Worm (Caenorhabditis elegans) whole organism, L1 larva: Measurements from ENCODE around the gene spr-3.
A peak's percentile ranks its signal among the peaks of the same experiment; 100 is the strongest.

Source experiments
- C04F5.9 ChIP-seq: sonication (generic microtip); optimal IDR thresholded peaks from 2 replicates; lab custom pipeline; 2016; ENCODE audit warnings: missing genetic modification characterization, missing compliant biosample characterization
- F16B12.6 ChIP-seq: fragments of 150-350 bp; optimal IDR thresholded peaks from 2 replicates; lab custom pipeline; 2014; ENCODE audit warnings: missing biosample characterization, missing genetic modification characterization
- aha-1 ChIP-seq: fragments of 150-350 bp; optimal IDR thresholded peaks from 2 replicates; lab custom pipeline; 2014; ENCODE audit warnings: missing biosample characterization, missing genetic modification characterization
- blmp-1 ChIP-seq: fragments of 150-350 bp; optimal IDR thresholded peaks from 2 replicates; lab custom pipeline; 2014; ENCODE audit warnings: missing biosample characterization, missing genetic modification characterization
- ceh-63 ChIP-seq: fragments of 200-800 bp; sonication (Bioruptor generic); optimal IDR thresholded peaks from 2 replicates; lab custom pipeline; 2018; ENCODE audit warnings: mild to moderate bottlenecking, missing genetic modification characterization, missing compliant biosample characterization
- ceh-88 ChIP-seq: fragments of 200-800 bp; sonication (Bioruptor generic); IDR thresholded peaks from 2 replicates; pipeline ENCODE4 v1.3.6; 2022; ENCODE audit warnings: missing genetic modification characterization, missing compliant biosample characterization
- ceh-90 ChIP-seq: sonication (generic microtip); optimal IDR thresholded peaks from 2 replicates; lab custom pipeline; 2016; ENCODE audit warnings: missing genetic modification characterization, missing compliant biosample characterization
- dpl-1 ChIP-seq, 3 experiments: fragments of 150-350 bp in 2 of 3; sonication (generic microtip) in 1 of 3; optimal IDR thresholded peaks; 2 replicates each; lab custom pipeline; 2014 to 2017; ENCODE audit warnings: missing biosample characterization in 3 of 3, missing genetic modification characterization in 3 of 3, missing genetic modification reagents in 3 of 3
- dsc-1 ChIP-seq: sonication (generic microtip); optimal IDR thresholded peaks from 2 replicates; lab custom pipeline; 2016; ENCODE audit warnings: mild to moderate bottlenecking, missing genetic modification characterization, missing compliant biosample characterization
- efl-1 ChIP-seq, 4 experiments: fragments of 150-350 bp; optimal IDR thresholded peaks in 3 of 4; peaks in 1 of 4; 1 replicate in 1 of 4; 2 replicates in 3 of 4; lab custom pipeline; 2014; ENCODE audit warnings: missing biosample characterization in 2 of 4, missing genetic modification characterization in 2 of 4, missing genetic modification reagents in 2 of 4
- efl-3 ChIP-seq: fragments of 200-800 bp; sonication (Bioruptor generic); optimal IDR thresholded peaks from 2 replicates; lab custom pipeline; 2018; ENCODE audit warnings: mild to moderate bottlenecking, missing genetic modification characterization, missing compliant biosample characterization
- egl-27 ChIP-seq, 2 experiments: fragments of 150-350 bp in 1 of 2; sonication (generic microtip); optimal IDR thresholded peaks; 3 replicates each; lab custom pipeline; 2017 to 2018; ENCODE audit warnings: missing biosample characterization in 2 of 2, missing genetic modification characterization in 2 of 2, missing genetic modification reagents in 2 of 2
- elt-2 ChIP-seq: sonication (generic microtip); optimal IDR thresholded peaks from 2 replicates; lab custom pipeline; 2016; ENCODE audit warnings: missing genetic modification characterization, mild to moderate bottlenecking, inconsistent platforms, missing compliant biosample characterization, missing genetic modification reagents
- elt-3 ChIP-seq, 6 experiments: fragments of 150-350 bp in 1 of 6; sonication (generic microtip); optimal IDR thresholded peaks; 2 replicates each; lab custom pipeline; 2017 to 2018; ENCODE audit warnings: missing biosample characterization in 6 of 6, missing genetic modification characterization in 6 of 6, inconsistent platforms in 1 of 6
- ets-5 ChIP-seq: fragments of 200-800 bp; sonication (Bioruptor generic); IDR thresholded peaks from 2 replicates; pipeline ENCODE4 v1.3.6; 2022; ENCODE audit warnings: missing genetic modification characterization, missing compliant biosample characterization
- fkh-10 ChIP-seq: sonication (generic microtip); optimal IDR thresholded peaks from 2 replicates; lab custom pipeline; 2017; ENCODE audit warnings: missing biosample characterization, missing genetic modification reagents, missing genetic modification characterization
- fkh-8 ChIP-seq: sonication (generic microtip); optimal IDR thresholded peaks from 2 replicates; lab custom pipeline; 2016; ENCODE audit warnings: mild to moderate bottlenecking, missing genetic modification characterization, missing compliant biosample characterization
- grh-1 ChIP-seq: fragments of 200-800 bp; sonication (Bioruptor generic); IDR thresholded peaks from 2 replicates; pipeline ENCODE4 v1.3.6; 2022; ENCODE audit warnings: missing genetic modification reagents, missing genetic modification characterization, missing compliant biosample characterization
- hlh-17 ChIP-seq: fragments of 200-800 bp; sonication (Bioruptor generic); optimal IDR thresholded peaks from 2 replicates; lab custom pipeline; 2018; ENCODE audit warnings: missing genetic modification characterization, mild to moderate bottlenecking, missing compliant biosample characterization, moderate library complexity, borderline replicate concordance
- hlh-4 ChIP-seq: sonication (generic microtip); optimal IDR thresholded peaks from 2 replicates; lab custom pipeline; 2016; ENCODE audit warnings: mild to moderate bottlenecking, missing genetic modification characterization, missing compliant biosample characterization
- hpl-2 ChIP-seq: fragments of 150-350 bp; optimal IDR thresholded peaks from 2 replicates; lab custom pipeline; 2014; ENCODE audit warnings: missing biosample characterization, missing genetic modification reagents, missing genetic modification characterization
- isw-1 ChIP-seq: fragments of 200-800 bp; sonication (Bioruptor generic); IDR thresholded peaks from 2 replicates; pipeline ENCODE4 v1.3.6; 2022; ENCODE audit warnings: missing genetic modification characterization, missing compliant biosample characterization
- lin-14 ChIP-seq: fragments of 200-800 bp; sonication (Bioruptor generic); optimal IDR thresholded peaks from 2 replicates; lab custom pipeline; 2018; ENCODE audit warnings: mild to moderate bottlenecking, missing genetic modification characterization, moderate library complexity, missing compliant biosample characterization
- lin-15B ChIP-seq: fragments of 150-350 bp; sonication (generic microtip); optimal IDR thresholded peaks from 3 replicates; lab custom pipeline; 2014; ENCODE audit warnings: missing biosample characterization, missing genetic modification characterization
- lin-35 ChIP-seq, 2 experiments: fragments of 150-350 bp; optimal IDR thresholded peaks; 2 replicates each; lab custom pipeline; 2014; ENCODE audit warnings: missing biosample characterization in 2 of 2, missing genetic modification characterization in 2 of 2, missing genetic modification reagents in 2 of 2
- lir-3 ChIP-seq: sonication (generic microtip); optimal IDR thresholded peaks from 2 replicates; lab custom pipeline; 2016; ENCODE audit warnings: mild to moderate bottlenecking, missing genetic modification characterization, moderate library complexity, missing compliant biosample characterization; ENCODE audit not compliant: poor library complexity
- lsy-2 ChIP-seq, 2 experiments: fragments of 150-350 bp; optimal IDR thresholded peaks; 2 replicates each; lab custom pipeline; 2014; ENCODE audit warnings: missing biosample characterization in 2 of 2, missing genetic modification characterization in 2 of 2
- nhr-12 ChIP-seq: sonication (generic microtip); optimal IDR thresholded peaks from 2 replicates; lab custom pipeline; 2017; ENCODE audit warnings: missing biosample characterization, missing genetic modification characterization
- nhr-19 ChIP-seq: fragments of 200-800 bp; sonication (Bioruptor generic); conservative IDR thresholded peaks from 2 replicates; pipeline ENCODE4 v1.3.6; 2022; ENCODE audit warnings: missing genetic modification characterization, missing compliant biosample characterization
- nhr-20 ChIP-seq: sonication (generic microtip); optimal IDR thresholded peaks from 2 replicates; lab custom pipeline; 2016; ENCODE audit warnings: mild to moderate bottlenecking, missing genetic modification characterization, missing compliant biosample characterization
- nhr-28 ChIP-seq: fragments of 150-350 bp; optimal IDR thresholded peaks from 2 replicates; lab custom pipeline; 2014; ENCODE audit warnings: missing biosample characterization, missing genetic modification characterization
- nhr-71 ChIP-seq: sonication (generic microtip); optimal IDR thresholded peaks from 2 replicates; lab custom pipeline; 2016; ENCODE audit warnings: mild to moderate bottlenecking, missing genetic modification characterization, moderate library complexity, missing compliant biosample characterization
- nhr-76 ChIP-seq: sonication (generic microtip); optimal IDR thresholded peaks from 2 replicates; lab custom pipeline; 2017; ENCODE audit warnings: missing biosample characterization, missing genetic modification characterization
- nhr-85 ChIP-seq: sonication (generic microtip); peaks from one replicate; lab custom pipeline; 2016; ENCODE audit warnings: missing genetic modification characterization, inconsistent platforms, missing compliant biosample characterization
- nhr-90 ChIP-seq: sonication (generic microtip); optimal IDR thresholded peaks from 2 replicates; lab custom pipeline; 2016; ENCODE audit warnings: mild to moderate bottlenecking, missing genetic modification characterization, missing compliant biosample characterization; ENCODE audit not compliant: poor library complexity
- pag-3 ChIP-seq: sonication (generic microtip); optimal IDR thresholded peaks from 2 replicates; lab custom pipeline; 2017; ENCODE audit warnings: missing genetic modification characterization, mild to moderate bottlenecking, missing compliant biosample characterization, antibody characterized with exemption, borderline replicate concordance; ENCODE audit not compliant: insufficient read depth
- pax-3 ChIP-seq: fragments of 200-800 bp; sonication (Bioruptor generic); optimal IDR thresholded peaks from 2 replicates; lab custom pipeline; 2018; ENCODE audit warnings: mild to moderate bottlenecking, missing genetic modification characterization, moderate library complexity, missing compliant biosample characterization
- rnt-1 ChIP-seq: sonication (generic microtip); optimal IDR thresholded peaks from 2 replicates; lab custom pipeline; 2016; ENCODE audit warnings: mild to moderate bottlenecking, missing genetic modification characterization, moderate library complexity, missing compliant biosample characterization
- skn-1 ChIP-seq: fragments of 150-350 bp; optimal IDR thresholded peaks from 2 replicates; lab custom pipeline; 2014; ENCODE audit warnings: missing biosample characterization, missing genetic modification characterization
- snpc-4 ChIP-seq: fragments of 150-350 bp; optimal IDR thresholded peaks from 2 replicates; lab custom pipeline; 2014; ENCODE audit warnings: missing biosample characterization, missing genetic modification characterization
- snu-23 ChIP-seq: sonication (generic microtip); optimal IDR thresholded peaks from 2 replicates; lab custom pipeline; 2016; ENCODE audit warnings: missing genetic modification characterization, missing compliant biosample characterization
- sox-4 ChIP-seq: sonication (generic microtip); optimal IDR thresholded peaks from 2 replicates; lab custom pipeline; 2016; ENCODE audit warnings: missing genetic modification characterization, missing compliant biosample characterization
- swsn-7 ChIP-seq: sonication (generic microtip); optimal IDR thresholded peaks from 2 replicates; lab custom pipeline; 2016; ENCODE audit warnings: missing genetic modification characterization, missing compliant biosample characterization
- unc-130 ChIP-seq: fragments of 150-350 bp; optimal IDR thresholded peaks from 2 replicates; lab custom pipeline; 2017; ENCODE audit warnings: missing biosample characterization, missing genetic modification characterization, inconsistent platforms
- unc-98 ChIP-seq: fragments of 200-800 bp; sonication (Bioruptor generic); IDR thresholded peaks from 2 replicates; pipeline ENCODE4 v1.3.6; 2022; ENCODE audit warnings: missing genetic modification characterization, missing compliant biosample characterization
- xbp-1 ChIP-seq: sonication (generic microtip); optimal IDR thresholded peaks from 2 replicates; lab custom pipeline; 2016; ENCODE audit warnings: missing genetic modification characterization, missing compliant biosample characterization
- zag-1 ChIP-seq: fragments of 150-350 bp; optimal IDR thresholded peaks from 2 replicates; lab custom pipeline; 2014; ENCODE audit warnings: missing biosample characterization, missing genetic modification characterization
- zip-4 ChIP-seq: fragments of 200-800 bp; sonication (Bioruptor generic); optimal IDR thresholded peaks from 2 replicates; lab custom pipeline; 2018; ENCODE audit warnings: mild to moderate bottlenecking, missing genetic modification characterization, moderate library complexity, missing compliant biosample characterization
- ztf-11 ChIP-seq, 2 experiments: sonication (generic microtip); optimal IDR thresholded peaks; 2 replicates each; lab custom pipeline; 2016 to 2017; ENCODE audit warnings: missing genetic modification characterization in 2 of 2, missing biosample characterization in 1 of 2, missing compliant biosample characterization in 1 of 2

Gene spr-3

ce11 chrX:4523887-4524350 is 10.0 kb downstream of the spr-3 start, which contains the start of gene pdi-2 (continued):
- TF ChIP-seq hlh-4 (tag; lab: Kevin White, UChicago) (no peak), nhr-76 (no peak), dsc-1 (tag; lab: Kevin White, UChicago) (peak; percentile 22), lin-15B (tag; lab: Kevin White, UChicago) (peak; percentile 8), unc-98 (no peak), ceh-63 (GFP tag; lab: Kevin White, UChicago) (no peak), pag-3 (no peak), efl-1 (optimal IDR thresholded peaks at IDR 0.05; lab: Kevin White, UChicago) (peak; percentile 39 to 54), efl-1 (GFP tag; optimal IDR thresholded peaks at IDR 0.05 in 1 of 2; lab: Kevin White, UChicago) (peak; percentile 5 to 89), snpc-4 (tag; lab: Kevin White, UChicago) (no peak), pax-3 (tag; lab: Kevin White, UChicago) (peak; percentile 73), fkh-10 (GFP tag; lab: Kevin White, UChicago) (peak; percentile 53), ztf-11 (tag; optimal IDR thresholded peaks at IDR 0.05; lab: Kevin White, UChicago) (peak in 1 of 2 experiments; percentile 50), lin-35 (GFP tag; optimal IDR thresholded peaks at IDR 0.05; lab: Kevin White, UChicago) (peak; percentile 48 to 73), hlh-17 (GFP tag; lab: Kevin White, UChicago) (no peak), F16B12.6 (tag; lab: Kevin White, UChicago) (peak; percentile 26), nhr-19 (GFP tag; lab: Robert Waterston, UW) (peak; percentile 87), skn-1 (tag; lab: Kevin White, UChicago) (peak; percentile 46), zag-1 (tag; lab: Kevin White, UChicago) (no peak), nhr-20 (tag; lab: Kevin White, UChicago) (peak; percentile 72), nhr-12 (no peak), nhr-85 (tag; lab: Kevin White, UChicago) (peak; percentile 98), nhr-90 (tag; lab: Kevin White, UChicago) (peak; percentile 80), swsn-7 (tag; lab: Kevin White, UChicago) (peak; percentile 77), elt-3 (tag; optimal IDR thresholded peaks at IDR 0.05; lab: Kevin White, UChicago) (peak in 4 of 6 experiments; percentile 4 to 75 (median 46)), aha-1 (peak; percentile 61), sox-4 (tag; lab: Kevin White, UChicago) (no peak), blmp-1 (peak; percentile 92), ets-5 (GFP tag; lab: Robert Waterston, UW) (no peak), nhr-28 (tag; lab: Kevin White, UChicago) (no peak), dpl-1 (GFP tag; optimal IDR thresholded peaks at IDR 0.05; lab: Kevin White, UChicago) (peak; percentile 23 to 39 (median 32)), unc-130 (tag; lab: Kevin White, UChicago) (no peak), ceh-90 (tag; lab: Kevin White, UChicago) (no peak), grh-1 (GFP tag; lab: Robert Waterston, UW) (peak; percentile 92), elt-2 (tag; lab: Kevin White, UChicago) (peak; percentile 61), egl-27 (tag; optimal IDR thresholded peaks at IDR 0.05; lab: Kevin White, UChicago) (no peak), ceh-88 (GFP tag; lab: Robert Waterston, UW) (no peak), efl-3 (GFP tag; lab: Kevin White, UChicago) (peak; percentile 40), isw-1 (GFP tag; lab: Robert Waterston, UW) (peak; percentile 61), C04F5.9 (no peak), zip-4 (GFP tag; lab: Kevin White, UChicago) (peak; percentile 39), lin-14 (GFP tag; lab: Kevin White, UChicago) (peak; percentile 97)

ce11 chrX:4524844-4525243 is 11.0 kb downstream of the spr-3 start:
- TF ChIP-seq grh-1 (GFP tag; lab: Robert Waterston, UW), result no peak
- peak; percentile 22 for TF ChIP-seq snu-23 (GFP tag; lab: Kevin White, UChicago)
- peak; percentile 90 for TF ChIP-seq nhr-85 (tag; lab: Kevin White, UChicago)
- TF ChIP-seq rnt-1 (tag; lab: Kevin White, UChicago), result peak; percentile 6
- peak; percentile 22 for TF ChIP-seq nhr-20 (tag; lab: Kevin White, UChicago)
- peak; percentile 94 for TF ChIP-seq xbp-1 (tag; lab: Kevin White, UChicago)
- TF ChIP-seq hpl-2, result no peak
- TF ChIP-seq lin-14 (GFP tag; lab: Kevin White, UChicago), result peak; percentile 46
- peak in 1 of 2 experiments; percentile 40 for TF ChIP-seq lsy-2 (tag; optimal IDR thresholded peaks at IDR 0.05; lab: Kevin White, UChicago)
- TF ChIP-seq egl-27 (tag; optimal IDR thresholded peaks at IDR 0.05; lab: Kevin White, UChicago), result no peak
- no peak for TF ChIP-seq fkh-8
- TF ChIP-seq nhr-71 (tag; lab: Kevin White, UChicago), result peak; percentile 32
- TF ChIP-seq nhr-90 (tag; lab: Kevin White, UChicago), result peak; percentile 18
- TF ChIP-seq blmp-1, result peak; percentile 45
- no peak for TF ChIP-seq lir-3 (tag; lab: Kevin White, UChicago)
